Fruit fly (Drosophila melanogaster) whole organism, pupa: ENCODE results near the gene CG33995.

Experiments used
- CG10348 ChIP-seq: fragments of 200-800 bp; sonication (Bioruptor generic); IDR thresholded peaks from 2 replicates; pipeline ENCODE4 v1.3.6; 2022; ENCODE audit warnings: missing biosample characterization, missing genetic modification characterization
- CG12605 ChIP-seq: fragments of 200-800 bp; sonication (Bioruptor generic); IDR thresholded peaks from 2 replicates; pipeline ENCODE4 v1.3.6; 2022; ENCODE audit warnings: missing biosample characterization, missing genetic modification characterization
- CG13204 ChIP-seq: fragments of 200-800 bp; sonication (Bioruptor generic); optimal IDR thresholded peaks from 2 replicates; lab custom pipeline; 2018; ENCODE audit warnings: missing biosample characterization, mild to moderate bottlenecking, missing genetic modification characterization, moderate library complexity
- CG14655 ChIP-seq: fragments of 200-800 bp; sonication (Bioruptor generic); optimal IDR thresholded peaks from 3 replicates; lab custom pipeline; 2017; ENCODE audit warnings: mild to moderate bottlenecking, missing biosample characterization, missing genetic modification reagents, missing genetic modification characterization
- CG15710 ChIP-seq: fragments of 200-800 bp; sonication (Bioruptor generic); optimal IDR thresholded peaks from 2 replicates; lab custom pipeline; 2018; ENCODE audit warnings: missing biosample characterization, mild to moderate bottlenecking, missing genetic modification characterization, moderate library complexity
- CG17806 ChIP-seq: fragments of 200-800 bp; sonication (Bioruptor generic); optimal IDR thresholded peaks from 2 replicates; lab custom pipeline; 2018; ENCODE audit warnings: missing biosample characterization, mild to moderate bottlenecking, missing genetic modification characterization, moderate library complexity
- CG32121 ChIP-seq: fragments of 200-800 bp; sonication (Bioruptor generic); IDR thresholded peaks from 2 replicates; pipeline ENCODE4 v1.3.6; 2022; ENCODE audit warnings: missing biosample characterization, missing genetic modification characterization
- CG34367 ChIP-seq: fragments of 200-800 bp; sonication (Bioruptor generic); optimal IDR thresholded peaks from 2 replicates; lab custom pipeline; 2018; ENCODE audit warnings: missing biosample characterization, mild to moderate bottlenecking, missing genetic modification characterization
- CG4496 ChIP-seq: fragments of 200-800 bp; sonication (Bioruptor generic); IDR thresholded peaks from 3 replicates; pipeline ENCODE4 v1.3.6; 2022; ENCODE audit warnings: missing biosample characterization, missing genetic modification characterization
- CG8159 ChIP-seq: fragments of 200-800 bp; sonication (Bioruptor generic); optimal IDR thresholded peaks from 3 replicates; lab custom pipeline; 2018; ENCODE audit warnings: missing biosample characterization, mild to moderate bottlenecking, missing genetic modification characterization, moderate library complexity
- CG8301 ChIP-seq: fragments of 200-800 bp; sonication (Bioruptor generic); optimal IDR thresholded peaks from 2 replicates; lab custom pipeline; 2018; ENCODE audit warnings: missing biosample characterization, mild to moderate bottlenecking, missing genetic modification characterization
- CG9948 ChIP-seq: fragments of 200-800 bp; sonication (Bioruptor generic); optimal IDR thresholded peaks from 2 replicates; lab custom pipeline; 2018; ENCODE audit warnings: missing biosample characterization, mild to moderate bottlenecking, missing genetic modification characterization, moderate library complexity
- D1 ChIP-seq: fragments of 200-800 bp; sonication (Bioruptor generic); optimal IDR thresholded peaks from 2 replicates; lab custom pipeline; 2018; ENCODE audit warnings: missing biosample characterization, mild to moderate bottlenecking, missing genetic modification characterization, moderate library complexity
- EcR ChIP-seq: fragments of 200-800 bp; sonication (Bioruptor generic); optimal IDR thresholded peaks from 3 replicates; lab custom pipeline; 2019; ENCODE audit warnings: missing biosample characterization, missing genetic modification characterization, mild to moderate bottlenecking, moderate library complexity, missing genetic modification reagents
- Ets98B ChIP-seq: fragments of 200-800 bp; sonication (Bioruptor generic); IDR thresholded peaks from 2 replicates; pipeline ENCODE4 v1.3.6; 2022; ENCODE audit warnings: missing biosample characterization, missing genetic modification characterization
- Pif1A ChIP-seq: fragments of 200-800 bp; sonication (Bioruptor generic); optimal IDR thresholded peaks from 3 replicates; lab custom pipeline; 2016; ENCODE audit warnings: missing biosample characterization, missing genetic modification characterization
- Pif1B ChIP-seq: fragments of 200-800 bp; sonication (Bioruptor generic); optimal IDR thresholded peaks from 3 replicates; lab custom pipeline; 2016; ENCODE audit warnings: missing biosample characterization, missing genetic modification characterization
- Snoo ChIP-seq: fragments of 200-800 bp; sonication (Bioruptor generic); optimal IDR thresholded peaks from 3 replicates; lab custom pipeline; 2017; ENCODE audit warnings: missing biosample characterization, mild to moderate bottlenecking, missing genetic modification characterization, inconsistent platforms
- fd96Ca ChIP-seq: fragments of 200-800 bp; sonication (Bioruptor generic); IDR thresholded peaks from 3 replicates; pipeline ENCODE4 v1.3.6; 2022; ENCODE audit warnings: missing biosample characterization, missing genetic modification characterization
- gl ChIP-seq: fragments of 200-800 bp; sonication (Bioruptor generic); optimal IDR thresholded peaks from 2 replicates; lab custom pipeline; 2018; ENCODE audit warnings: missing biosample characterization, mild to moderate bottlenecking, missing genetic modification characterization
- rn ChIP-seq: fragments of 200-800 bp; sonication (Bioruptor generic); IDR thresholded peaks from 2 replicates; pipeline ENCODE4 v1.3.6; 2022; ENCODE audit warnings: missing biosample characterization, missing genetic modification characterization

The CG33995 gene

DNA sequence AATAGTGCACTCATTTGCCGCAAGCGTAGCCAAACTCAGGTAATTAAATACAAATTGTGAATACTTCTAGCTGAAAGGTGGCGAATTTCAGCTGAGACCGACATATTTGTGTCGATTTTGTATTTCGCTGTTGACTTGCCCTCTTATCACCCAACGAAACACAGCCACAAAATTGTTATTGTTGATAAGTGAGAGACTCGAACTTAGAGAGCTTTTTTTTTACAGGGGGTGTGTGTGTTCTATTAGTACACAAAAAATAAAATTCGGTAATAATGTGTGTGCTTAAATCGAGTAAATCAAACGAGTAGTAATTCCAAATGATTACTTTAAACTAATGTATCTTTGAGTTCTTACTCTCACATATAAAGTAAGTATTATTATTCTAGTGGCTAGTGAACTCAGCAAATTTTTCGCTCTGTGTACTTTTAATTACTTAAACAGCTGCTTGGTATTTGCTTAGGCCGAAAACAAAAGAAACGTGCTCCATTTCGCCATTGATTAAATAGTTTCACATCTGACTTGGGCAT, 17.9 kb downstream of the CG33995 start:
- TF ChIP-seq CG34367 (tag; lab: Kevin White, UChicago) (no peak), CG8159 (tag; lab: Kevin White, UChicago) (no peak), CG9948 (tag; lab: Kevin White, UChicago) (no peak), CG8301 (tag; lab: Kevin White, UChicago) (no peak), Pif1B (no peak), CG32121 (GFP tag; lab: Robert Waterston, UW) (no peak), CG12605 (GFP tag; lab: Robert Waterston, UW) (no peak), Ets98B (GFP tag; lab: Robert Waterston, UW) (0 out of 2 replicates have a peak, but pooled peaks have one; percentile 15), CG15710 (tag; lab: Kevin White, UChicago) (no peak), Snoo (tag; lab: Kevin White, UChicago) (no peak), Pif1A (GFP tag; lab: Kevin White, UChicago) (no peak), CG14655 (GFP tag; lab: Kevin White, UChicago) (no peak), CG4496 (GFP tag; lab: Robert Waterston, UW) (0 out of 3 replicates have a peak, but pooled peaks have one; percentile 34)

DNA sequence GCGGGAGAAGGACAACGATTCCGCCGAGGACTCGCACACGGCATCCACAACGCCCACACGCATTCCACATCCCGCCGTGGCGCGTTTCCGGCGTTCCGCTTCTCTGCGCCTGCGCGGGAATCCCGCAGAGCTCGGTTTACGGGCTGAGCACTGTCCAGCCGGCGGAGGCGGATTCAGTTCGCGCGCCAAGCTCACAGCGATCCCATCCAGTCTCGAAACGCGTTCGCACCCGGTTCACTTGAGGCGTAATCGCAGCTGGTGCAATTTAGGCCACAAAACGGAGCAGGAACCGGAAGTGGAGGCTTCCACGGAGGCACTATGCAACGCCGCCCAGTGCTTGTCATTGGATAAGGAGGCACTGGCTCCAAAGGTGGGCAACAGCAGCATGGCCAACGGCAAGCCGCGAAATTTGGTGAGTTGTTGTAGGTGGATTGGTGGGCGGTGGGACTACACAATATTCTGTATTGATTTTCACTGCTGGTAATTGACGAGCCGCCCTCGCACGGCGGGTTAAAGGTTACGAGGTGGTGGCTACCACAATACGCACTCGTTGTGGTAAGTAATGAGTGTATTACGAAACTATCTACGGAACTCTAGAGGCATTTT, 19.8 kb downstream of the CG33995 start:
- TF ChIP-seq CG8159 (tag; lab: Kevin White, UChicago), result no peak
- 0 out of 2 replicates have a peak, but pooled peaks have one; percentile 9 for TF ChIP-seq CG32121 (GFP tag; lab: Robert Waterston, UW)
- TF ChIP-seq, all 21 proteins: peak for 1

DNA sequence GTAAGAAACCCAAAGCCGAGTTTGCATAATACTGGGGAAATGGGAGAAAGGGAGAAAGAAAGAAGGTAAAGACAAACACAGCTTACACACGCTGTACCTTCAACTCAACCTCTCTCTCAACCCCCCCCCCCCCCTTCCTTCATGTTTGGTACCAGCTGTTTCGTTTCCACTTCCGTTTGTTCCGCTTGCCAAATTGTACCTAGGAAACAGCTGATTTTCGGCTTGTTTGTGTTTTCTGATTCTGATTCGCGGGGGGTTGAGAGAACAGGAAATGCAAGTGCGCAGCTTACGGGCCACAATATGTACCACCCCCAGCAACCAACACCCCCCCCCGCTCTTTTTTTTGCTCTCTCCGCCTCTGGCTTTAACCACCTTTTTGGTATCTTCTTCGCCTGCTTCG, 20.9 kb downstream of the CG33995 start:
- TF ChIP-seq Pif1A (GFP tag; lab: Kevin White, UChicago) (no peak), D1 (no peak), Snoo (tag; lab: Kevin White, UChicago) (no peak), Ets98B (GFP tag; lab: Robert Waterston, UW) (no peak)

DNA sequence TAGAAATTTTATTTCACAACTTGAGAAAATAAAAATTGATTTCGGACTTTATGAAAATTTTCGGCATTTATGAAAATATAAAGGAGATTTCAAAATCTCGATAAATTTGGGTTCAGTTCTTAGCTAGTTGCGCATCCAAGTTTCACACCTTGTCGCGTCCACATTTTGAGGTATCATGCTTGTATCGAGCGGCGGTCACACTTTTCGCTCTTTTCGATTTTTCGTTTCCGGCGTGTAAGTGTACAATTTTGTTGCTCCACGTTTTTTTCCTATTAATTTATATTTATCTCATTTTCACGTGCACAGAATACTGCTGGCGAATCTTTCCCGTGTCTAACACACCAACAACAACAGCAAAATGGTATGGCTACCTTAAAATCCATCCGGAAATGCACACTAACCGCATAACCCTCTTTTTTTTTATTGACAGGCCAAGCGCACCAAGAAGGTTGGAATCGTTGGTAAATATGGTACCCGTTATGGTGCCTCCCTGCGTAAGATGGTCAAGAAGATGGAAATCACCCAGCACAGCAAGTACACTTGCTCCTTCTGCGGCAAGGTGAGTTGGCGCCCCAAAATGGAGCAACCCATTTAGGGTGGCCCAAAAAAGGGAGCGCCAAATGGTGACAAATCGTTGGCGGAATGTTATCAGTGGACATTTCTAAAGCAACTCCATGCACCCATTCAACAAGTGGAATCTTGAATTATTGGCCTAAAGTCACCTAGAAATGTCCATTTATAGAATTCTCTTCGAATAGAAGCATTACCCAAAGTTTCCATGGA, 27.9 kb downstream of the CG33995 start, which contains the start of gene RpL37A:
Gene RpL37A, plus strand, starts transcription at position 161 of the 783 bp plus-strand sequence.
- TF ChIP-seq D1 (peak; percentile 50), rn (no peak), EcR (GFP tag; lab: Kevin White, UChicago) (no peak), CG13204 (no peak), CG34367 (tag; lab: Kevin White, UChicago) (peak; percentile 59), CG17806 (tag; lab: Kevin White, UChicago) (peak; percentile 32), CG32121 (GFP tag; lab: Robert Waterston, UW) (no peak; the same call in 1 of the 2 replicates), CG9948 (tag; lab: Kevin White, UChicago) (no peak), Pif1A (GFP tag; lab: Kevin White, UChicago) (peak; percentile 74), CG12605 (GFP tag; lab: Robert Waterston, UW) (peak; percentile 58), CG10348 (GFP tag; lab: Robert Waterston, UW) (no peak), CG15710 (tag; lab: Kevin White, UChicago) (peak; percentile 16), CG8159 (tag; lab: Kevin White, UChicago) (peak; percentile 91), fd96Ca (GFP tag; lab: Robert Waterston, UW) (no peak; the same call in 2 of the 3 replicates), CG4496 (GFP tag; lab: Robert Waterston, UW) (peak; percentile 84), gl (tag; lab: Kevin White, UChicago) (peak; percentile 62), Pif1B (no peak), Snoo (tag; lab: Kevin White, UChicago) (peak; percentile 83), CG14655 (GFP tag; lab: Kevin White, UChicago) (no peak), CG8301 (tag; lab: Kevin White, UChicago) (no peak), Ets98B (GFP tag; lab: Robert Waterston, UW) (peak; percentile 60)

DNA sequence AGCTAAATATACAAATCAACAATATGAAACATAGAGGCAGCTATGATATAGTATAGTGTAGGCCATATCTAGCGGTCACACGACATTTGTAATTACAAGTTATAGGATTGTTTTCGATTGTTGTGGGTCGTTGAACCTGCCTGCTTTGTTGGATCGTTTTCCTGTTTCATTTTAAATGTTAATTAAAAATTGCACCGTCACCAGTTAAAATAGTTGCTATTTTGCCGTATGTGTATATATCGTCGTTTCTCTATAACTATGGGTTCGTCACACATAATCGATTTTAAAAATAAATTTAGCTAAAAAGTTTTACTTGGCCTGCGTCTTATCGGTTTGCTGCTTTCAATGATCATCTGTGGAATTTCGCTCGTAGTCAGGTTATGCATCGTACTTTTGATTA, 29.3 kb downstream of the CG33995 start:
- TF ChIP-seq EcR (GFP tag; lab: Kevin White, UChicago), result peak; percentile 34
- no peak for TF ChIP-seq Pif1B
- TF ChIP-seq, all 21 proteins: peak for 1

DNA sequence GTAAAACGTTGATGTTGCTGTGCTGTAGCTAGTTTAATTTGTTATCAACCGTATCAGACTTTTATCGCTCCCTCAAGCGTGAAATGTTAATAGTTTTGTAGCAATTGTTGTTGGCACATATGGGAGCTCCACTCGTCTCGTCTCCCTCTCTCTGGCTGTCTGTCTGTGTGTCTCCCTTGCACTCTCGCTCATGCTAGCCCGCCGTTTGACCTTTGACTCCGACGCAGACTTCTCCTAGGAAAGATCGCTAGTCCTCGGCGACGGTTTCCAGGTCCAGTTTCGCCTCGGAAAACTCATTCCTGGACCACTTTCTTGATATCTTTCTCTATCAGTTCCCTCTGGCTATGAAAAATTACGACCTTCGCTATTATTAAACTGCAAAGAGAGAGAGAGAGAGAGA, 36.1 kb downstream of the CG33995 start:
- TF ChIP-seq CG10348 (GFP tag; lab: Robert Waterston, UW) (no peak), Pif1B (no peak), fd96Ca (GFP tag; lab: Robert Waterston, UW) (no peak), CG12605 (GFP tag; lab: Robert Waterston, UW) (no peak), gl (tag; lab: Kevin White, UChicago) (no peak), D1 (no peak), CG8301 (tag; lab: Kevin White, UChicago) (no peak)
